ENCODE assay signal across 7 worm cellular contexts in genomic region chrX:7522595-7522994, ce11.
TF ChIP-seq lines count a peak whose summit lies in the region.

No protein-coding gene starts in this region.

TF ChIP-seq in whole organism, L1 larva, 84 proteins besides CTCF, POLR2A, EP300 and RAD21:
- TF ChIP-seq unc-30 (tag; optimal IDR thresholded peaks at IDR 0.05; lab: Kevin White, UChicago) (no peak), rnt-1 (tag; optimal IDR thresholded peaks at IDR 0.05; lab: Kevin White, UChicago) (peak; percentile 45), efl-1 (optimal IDR thresholded peaks at IDR 0.05; lab: Kevin White, UChicago) (no peak), efl-1 (GFP tag; optimal IDR thresholded peaks at IDR 0.05 in 1 of 2; lab: Kevin White, UChicago) (peak in 1 of 2 experiments; percentile 42)

TF ChIP-seq in whole organism, L2 larva, 48 proteins besides CTCF, POLR2A, EP300 and RAD21:
- TF ChIP-seq sma-9 (GFP tag; optimal IDR thresholded peaks at IDR 0.05; lab: Kevin White, UChicago) (peak; percentile 7), sma-9 (tag; optimal IDR thresholded peaks at IDR 0.05; lab: Kevin White, UChicago) (no peak), fos-1 (tag; optimal IDR thresholded peaks at IDR 0.05; lab: Kevin White, UChicago) (no peak), ztf-11 (tag; optimal IDR thresholded peaks at IDR 0.05; lab: Kevin White, UChicago) (no peak), crh-2 (tag; optimal IDR thresholded peaks at IDR 0.05; lab: Kevin White, UChicago) (no peak)

TF ChIP-seq in whole organism, L3 larva, 47 proteins besides CTCF, POLR2A, EP300 and RAD21:
- no peak for TF ChIP-seq elt-1 (tag; optimal IDR thresholded peaks at IDR 0.05; lab: Kevin White, UChicago)
- TF ChIP-seq lin-39 (tag; optimal IDR thresholded peaks at IDR 0.05; lab: Kevin White, UChicago) = peak; percentile 14
- peak; percentile 93 for TF ChIP-seq egl-5 (tag; optimal IDR thresholded peaks at IDR 0.05; lab: Kevin White, UChicago)

TF ChIP-seq in whole organism, L4 larva, 104 proteins besides CTCF, POLR2A, EP300 and RAD21:
- TF ChIP-seq aha-1 (tag; lab: Kevin White, UChicago) (no peak), madf-5 (GFP tag; IDR thresholded peaks at IDR 0.05; lab: Robert Waterston, UW) (no peak), F44E2.7 (GFP tag; IDR thresholded peaks at IDR 0.05; lab: Robert Waterston, UW) (no peak), hlh-11 (tag; optimal IDR thresholded peaks at IDR 0.05; lab: Kevin White, UChicago) (peak; percentile 44), R02D3.7 (tag; optimal IDR thresholded peaks at IDR 0.05; lab: Kevin White, UChicago) (no peak), nhr-237 (tag; optimal IDR thresholded peaks at IDR 0.05; lab: Kevin White, UChicago) (no peak), daf-16 (GFP tag; optimal IDR thresholded peaks at IDR 0.05; lab: Kevin White, UChicago) (peak in 1 of 2 experiments; percentile 74), daf-16 (tag; optimal IDR thresholded peaks at IDR 0.05; lab: Kevin White, UChicago) (no peak), hlh-30 (tag; optimal IDR thresholded peaks at IDR 0.05; lab: Kevin White, UChicago; ENCODE audit: insufficient read depth) (peak; percentile 20), unc-39 (tag; optimal IDR thresholded peaks at IDR 0.05; lab: Kevin White, UChicago) (no peak), nhr-77 (tag; optimal IDR thresholded peaks at IDR 0.05; lab: Kevin White, UChicago) (no peak), saeg-2 (GFP tag; IDR thresholded peaks at IDR 0.05; lab: Robert Waterston, UW) (no peak), F37D6.2 (tag; optimal IDR thresholded peaks at IDR 0.05; lab: Kevin White, UChicago) (no peak), duxl-1 (tag; optimal IDR thresholded peaks at IDR 0.05; lab: Kevin White, UChicago; ENCODE audit: poor library complexity) (no peak), nhr-102 (tag; optimal IDR thresholded peaks at IDR 0.05; lab: Kevin White, UChicago) (no peak), ztf-7 (tag; optimal IDR thresholded peaks at IDR 0.05; lab: Kevin White, UChicago) (no peak), fkh-10 (GFP tag; optimal IDR thresholded peaks at IDR 0.05; lab: Kevin White, UChicago) (no peak)

TF ChIP-seq in whole organism, early embryonic, 17 proteins besides CTCF, POLR2A, EP300 and RAD21:
- TF ChIP-seq aly-1 (tag; optimal IDR thresholded peaks at IDR 0.05; lab: Kevin White, UChicago) = no peak
- TF ChIP-seq scrt-1 (GFP tag; IDR thresholded peaks at IDR 0.05; lab: Robert Waterston, UW) = 0 out of 2 replicates have a peak, but pooled peaks have one; percentile 40
TF ChIP-seq in whole organism, early embryonic: peak in this region for 1.

TF ChIP-seq in whole organism, late embryonic, 69 proteins besides CTCF, POLR2A, EP300 and RAD21:
- no peak for TF ChIP-seq ceh-19 (GFP tag; optimal IDR thresholded peaks at IDR 0.05; lab: Kevin White, UChicago)
- TF ChIP-seq pax-1 (tag; optimal IDR thresholded peaks at IDR 0.05; lab: Kevin White, UChicago) = no peak
- peak; percentile 4 for TF ChIP-seq tbx-2 (tag; optimal IDR thresholded peaks at IDR 0.05; lab: Kevin White, UChicago)
- no peak for TF ChIP-seq ceh-22 (tag; optimal IDR thresholded peaks at IDR 0.05; lab: Kevin White, UChicago)
- no peak for TF ChIP-seq dmd-4 (tag; optimal IDR thresholded peaks at IDR 0.05; lab: Kevin White, UChicago; ENCODE audit: borderline replicate concordance)
- TF ChIP-seq elt-2 (tag; optimal IDR thresholded peaks at IDR 0.05; lab: Kevin White, UChicago) = no peak
- TF ChIP-seq Y22D7AL.16 (tag; optimal IDR thresholded peaks at IDR 0.05; lab: Kevin White, UChicago) = no peak
- TF ChIP-seq ceh-34 (tag; optimal IDR thresholded peaks at IDR 0.05; lab: Kevin White, UChicago) = no peak
- TF ChIP-seq odd-2 (tag; optimal IDR thresholded peaks at IDR 0.05; lab: Kevin White, UChicago) = no peak
- no peak for TF ChIP-seq madf-2 (tag; optimal IDR thresholded peaks at IDR 0.05; lab: Kevin White, UChicago)
- no peak for TF ChIP-seq pat-9 (tag; optimal IDR thresholded peaks at IDR 0.05; lab: Kevin White, UChicago)
- TF ChIP-seq lim-6 (tag; optimal IDR thresholded peaks at IDR 0.05; lab: Kevin White, UChicago) = no peak
- TF ChIP-seq unc-55 (GFP tag; optimal IDR thresholded peaks at IDR 0.05; lab: Kevin White, UChicago) = peak; percentile 9
- no peak for TF ChIP-seq ref-2 (tag; optimal IDR thresholded peaks at IDR 0.05; lab: Kevin White, UChicago)
- no peak for TF ChIP-seq ceh-30 (tag; optimal IDR thresholded peaks at IDR 0.05; lab: Kevin White, UChicago)
- TF ChIP-seq mec-3 (tag; optimal IDR thresholded peaks at IDR 0.05; lab: Kevin White, UChicago; ENCODE audit: borderline replicate concordance) = no peak

TF ChIP-seq in whole organism, mixed stage, embryonic, 35 proteins besides CTCF, POLR2A, EP300 and RAD21:
- peak; percentile 88 for TF ChIP-seq hlh-1 (tag; optimal IDR thresholded peaks at IDR 0.05; lab: Kevin White, UChicago)
- no peak for TF ChIP-seq bed-3 (GFP tag; optimal IDR thresholded peaks at IDR 0.05; lab: Kevin White, UChicago)
